Worm (Caenorhabditis elegans): ENCODE data around the gene dhp-2.
"Not testable (repeated sequence)": the region's sequence is repeated elsewhere in the genome, so short reads cannot be mapped to it uniquely, and the experiment has no call there.

dhp-2 gene

ce11 chrIV:10026129-10026528, 48.2 kb downstream of the dhp-2 start:
- TF ChIP-seq ceh-13 (GFP tag; optimal IDR thresholded peaks at IDR 0.05) = no peak
- no peak for TF ChIP-seq hmbx-1 (tag; optimal IDR thresholded peaks at IDR 0.05)
- no peak for TF ChIP-seq tbx-37 (GFP tag; conservative IDR thresholded peaks at IDR 0.05)
- TF ChIP-seq tbx-11 (GFP tag; IDR thresholded peaks at IDR 0.05) = no peak
- no peak for TF ChIP-seq ama-1 (optimal IDR thresholded peaks at IDR 0.05)
- no peak for TF ChIP-seq ets-7 (tag; optimal IDR thresholded peaks at IDR 0.05)
- no peak for TF ChIP-seq flt-1 (GFP tag; IDR thresholded peaks at IDR 0.05)
- TF ChIP-seq scrt-1 (GFP tag; IDR thresholded peaks at IDR 0.05) = no peak
- TF ChIP-seq B0310.2 (tag; optimal IDR thresholded peaks at IDR 0.05) = no peak
- TF ChIP-seq ceh-36 (tag; optimal IDR thresholded peaks at IDR 0.05) = no peak
- no peak for TF ChIP-seq pes-1 (GFP tag; IDR thresholded peaks at IDR 0.05)
- no peak for TF ChIP-seq hmg-4 (GFP tag; optimal IDR thresholded peaks at IDR 0.05)
- no peak for TF ChIP-seq tra-4 (tag; optimal IDR thresholded peaks at IDR 0.05)
- no peak for TF ChIP-seq F13C5.2 (tag; optimal IDR thresholded peaks at IDR 0.05)
- no peak for TF ChIP-seq sea-1 (GFP tag; conservative IDR thresholded peaks at IDR 0.05)
- no peak for TF ChIP-seq aly-1 (tag; optimal IDR thresholded peaks at IDR 0.05)
- no peak for TF ChIP-seq hnd-1 (tag; optimal IDR thresholded peaks at IDR 0.05)

ce11 chrIV:10027566-10027965, 49.6 kb downstream of the dhp-2 start, which contains the start of gene gipc-2:
gipc-2 (minus strand) TSS chrIV:10027666.
- no peak for TF ChIP-seq ama-1 (optimal IDR thresholded peaks at IDR 0.05)
- TF ChIP-seq hmg-4 (GFP tag; optimal IDR thresholded peaks at IDR 0.05) = no peak
- TF ChIP-seq ceh-13 (GFP tag; optimal IDR thresholded peaks at IDR 0.05) = no peak
- no peak for TF ChIP-seq aly-1 (tag; optimal IDR thresholded peaks at IDR 0.05)
- no peak for TF ChIP-seq F13C5.2 (tag; optimal IDR thresholded peaks at IDR 0.05)
- no peak for TF ChIP-seq flt-1 (GFP tag; IDR thresholded peaks at IDR 0.05)
- TF ChIP-seq tbx-37 (GFP tag; conservative IDR thresholded peaks at IDR 0.05) = no peak
- no peak for TF ChIP-seq tra-4 (tag; optimal IDR thresholded peaks at IDR 0.05)
- TF ChIP-seq sea-1 (GFP tag; conservative IDR thresholded peaks at IDR 0.05) = no peak
- no peak for TF ChIP-seq scrt-1 (GFP tag; IDR thresholded peaks at IDR 0.05)
- no peak for TF ChIP-seq pes-1 (GFP tag; IDR thresholded peaks at IDR 0.05)
- TF ChIP-seq hnd-1 (tag; optimal IDR thresholded peaks at IDR 0.05) = no peak
- TF ChIP-seq tbx-11 (GFP tag; IDR thresholded peaks at IDR 0.05) = no peak

- TF ChIP-seq ceh-13 (GFP tag; optimal IDR thresholded peaks at IDR 0.05); ama-1 (optimal IDR thresholded peaks at IDR 0.05); sea-1 (GFP tag; conservative IDR thresholded peaks at IDR 0.05): not testable (repeated sequence)
Measured at ce11 chrIV:10028779-10029178, 50.9 kb downstream of the dhp-2 start, which contains the start of the genes F44D12.16 and msd-2. F44D12.16 (plus strand) TSS chrIV:10029079. msd-2 (plus strand) TSS chrIV:10029083.
